Worm (Caenorhabditis elegans) whole organism, mixed stage, embryonic: ENCODE data around the gene R04B3.3.

Experiments used
- M03D4.4 ChIP-seq: sonication (generic microtip); optimal IDR thresholded peaks from 2 replicates; lab custom pipeline; 2017; ENCODE audit warnings: mild to moderate bottlenecking, missing genetic modification characterization, missing compliant biosample characterization
- blmp-1 ChIP-seq: fragments of 150-350 bp; optimal IDR thresholded peaks from 2 replicates; lab custom pipeline; 2014; ENCODE audit warnings: missing biosample characterization, missing genetic modification characterization
- ceh-39 ChIP-seq: fragments of 150-350 bp; optimal IDR thresholded peaks from 2 replicates; lab custom pipeline; 2014; ENCODE audit warnings: missing biosample characterization, missing genetic modification characterization
- ceh-43 ChIP-seq: fragments of 200-800 bp; sonication (Bioruptor generic); optimal IDR thresholded peaks from 2 replicates; lab custom pipeline; 2018; ENCODE audit warnings: mild to moderate bottlenecking, missing genetic modification characterization, moderate library complexity, missing compliant biosample characterization
- ceh-83 ChIP-seq: fragments of 200-800 bp; sonication (Bioruptor generic); optimal IDR thresholded peaks from 2 replicates; lab custom pipeline; 2018; ENCODE audit warnings: mild to moderate bottlenecking, missing genetic modification characterization, missing compliant biosample characterization
- ces-1 ChIP-seq: fragments of 150-350 bp; optimal IDR thresholded peaks from 2 replicates; lab custom pipeline; 2014; ENCODE audit warnings: missing biosample characterization, missing genetic modification reagents, missing genetic modification characterization
- drap-1 ChIP-seq: fragments of 200-800 bp; sonication (Bioruptor generic); optimal IDR thresholded peaks from 3 replicates; lab custom pipeline; 2018; ENCODE audit warnings: mild to moderate bottlenecking, missing genetic modification characterization, missing compliant biosample characterization
- elt-1 ChIP-seq: sonication (generic microtip); optimal IDR thresholded peaks from 2 replicates; lab custom pipeline; 2017; ENCODE audit warnings: missing genetic modification characterization, mild to moderate bottlenecking, missing compliant biosample characterization, antibody characterized with exemption, moderate library complexity, borderline replicate concordance; ENCODE audit not compliant: insufficient read depth
- elt-3 ChIP-seq: fragments of 150-350 bp; optimal IDR thresholded peaks from 2 replicates; lab custom pipeline; 2014; ENCODE audit warnings: missing biosample characterization, missing genetic modification characterization
- flh-1 ChIP-seq: fragments of 200-800 bp; sonication (Bioruptor generic); optimal IDR thresholded peaks from 2 replicates; lab custom pipeline; 2018; ENCODE audit warnings: mild to moderate bottlenecking, missing genetic modification characterization, moderate library complexity, missing compliant biosample characterization
- ham-2 ChIP-seq: fragments of 200-800 bp; sonication (Bioruptor generic); optimal IDR thresholded peaks from 2 replicates; lab custom pipeline; 2018; ENCODE audit warnings: mild to moderate bottlenecking, missing genetic modification characterization, missing compliant biosample characterization
- hlh-1 ChIP-seq: fragments of 150-350 bp; optimal IDR thresholded peaks from 2 replicates; lab custom pipeline; 2014; ENCODE audit warnings: missing biosample characterization, missing genetic modification reagents, missing genetic modification characterization
- lin-32 ChIP-seq: fragments of 200-800 bp; sonication (Bioruptor generic); optimal IDR thresholded peaks from 2 replicates; lab custom pipeline; 2018; ENCODE audit warnings: mild to moderate bottlenecking, missing genetic modification characterization, missing compliant biosample characterization
- lsy-2 ChIP-seq: fragments of 150-350 bp; optimal IDR thresholded peaks from 2 replicates; lab custom pipeline; 2014; ENCODE audit warnings: missing biosample characterization, missing genetic modification characterization
- mep-1 ChIP-seq: fragments of 150-350 bp; optimal IDR thresholded peaks from 2 replicates; lab custom pipeline; 2017; ENCODE audit warnings: missing biosample characterization, missing genetic modification reagents, missing genetic modification characterization, inconsistent platforms
- mls-2 ChIP-seq: sonication (generic microtip); optimal IDR thresholded peaks from 2 replicates; lab custom pipeline; 2016; ENCODE audit warnings: mild to moderate bottlenecking, missing genetic modification characterization, moderate library complexity, missing compliant biosample characterization
- nhr-2 ChIP-seq: fragments of 150-350 bp; optimal IDR thresholded peaks from 2 replicates; lab custom pipeline; 2014; ENCODE audit warnings: missing biosample characterization, missing genetic modification characterization
- nhr-237 ChIP-seq: fragments of 150-350 bp; optimal IDR thresholded peaks from 2 replicates; lab custom pipeline; 2014; ENCODE audit warnings: missing biosample characterization, missing genetic modification characterization
- nhr-28 ChIP-seq: fragments of 150-350 bp; optimal IDR thresholded peaks from 2 replicates; lab custom pipeline; 2014; ENCODE audit warnings: missing biosample characterization, missing genetic modification characterization
- pha-4 ChIP-seq: fragments of 150-350 bp; optimal IDR thresholded peaks from 2 replicates; lab custom pipeline; 2018; ENCODE audit warnings: missing biosample characterization, missing genetic modification reagents, missing genetic modification characterization
- sem-2 ChIP-seq: fragments of 200-800 bp; sonication (Bioruptor generic); optimal IDR thresholded peaks from 2 replicates; lab custom pipeline; 2018; ENCODE audit warnings: mild to moderate bottlenecking, missing genetic modification characterization, missing compliant biosample characterization
- snpc-4 ChIP-seq: fragments of 150-350 bp; optimal IDR thresholded peaks from 2 replicates; lab custom pipeline; 2014; ENCODE audit warnings: missing biosample characterization, missing genetic modification characterization
- sptf-1 ChIP-seq: sonication (generic microtip); optimal IDR thresholded peaks from 2 replicates; lab custom pipeline; 2017; ENCODE audit warnings: mild to moderate bottlenecking, missing genetic modification characterization, moderate library complexity, missing compliant biosample characterization
- tbx-8 ChIP-seq: fragments of 200-800 bp; sonication (Bioruptor generic); optimal IDR thresholded peaks from 2 replicates; lab custom pipeline; 2018; ENCODE audit warnings: mild to moderate bottlenecking, missing genetic modification characterization, moderate library complexity, missing compliant biosample characterization
- unc-39 ChIP-seq: fragments of 150-350 bp; optimal IDR thresholded peaks from 2 replicates; lab custom pipeline; 2014; ENCODE audit warnings: missing biosample characterization, missing genetic modification characterization
- unc-62 ChIP-seq: fragments of 150-350 bp; optimal IDR thresholded peaks from 2 replicates; lab custom pipeline; 2014; ENCODE audit warnings: missing biosample characterization, missing genetic modification reagents, missing genetic modification characterization
- zip-8 ChIP-seq: fragments of 150-350 bp; optimal IDR thresholded peaks from 2 replicates; lab custom pipeline; 2014; ENCODE audit warnings: missing biosample characterization, missing genetic modification characterization
- ztf-11 ChIP-seq: fragments of 150-350 bp; optimal IDR thresholded peaks from 2 replicates; lab custom pipeline; 2014; ENCODE audit warnings: missing biosample characterization, missing genetic modification characterization

The R04B3.3 gene

ce11 chrX:2471303-2471702 is 4.5 kb downstream of the R04B3.3 start, which contains the start of gene R04B3.1:
R04B3.1 (minus strand) TSS chrX:2471403.
- no peak for TF ChIP-seq lin-32
- TF ChIP-seq flh-1 (GFP tag; lab: Kevin White, UChicago) = no peak
- no peak for TF ChIP-seq snpc-4 (tag; lab: Kevin White, UChicago)
- TF ChIP-seq ham-2 = no peak
- TF ChIP-seq mep-1 (tag; lab: Kevin White, UChicago) = no peak
- TF ChIP-seq ceh-43 = no peak
- TF ChIP-seq lsy-2 (tag; lab: Kevin White, UChicago) = no peak
- no peak for TF ChIP-seq nhr-237 (tag; lab: Kevin White, UChicago)
- TF ChIP-seq elt-3 (tag; lab: Kevin White, UChicago) = no peak
- TF ChIP-seq mls-2 (tag; lab: Kevin White, UChicago) = no peak

DNA sequence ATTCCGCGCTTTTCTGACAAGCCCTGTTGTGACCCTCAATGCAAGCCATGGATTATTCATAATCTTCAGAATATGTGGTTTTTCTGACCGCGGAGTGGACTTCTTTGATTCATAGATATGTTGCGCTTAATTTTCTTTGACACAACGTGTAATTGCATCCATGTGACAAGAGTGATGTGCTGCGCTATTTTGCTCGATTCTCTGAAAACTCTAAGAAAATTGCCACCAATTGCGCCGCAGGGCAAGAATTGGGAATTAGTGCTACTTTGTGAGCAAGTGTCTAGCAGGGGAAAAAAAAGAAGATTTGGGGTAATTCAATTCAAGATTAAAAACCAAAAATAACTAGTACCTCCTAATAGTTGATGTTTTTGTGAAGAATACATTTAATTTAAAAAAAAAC is 11.7 kb downstream of the R04B3.3 start:
- no peak for TF ChIP-seq ceh-83
- TF ChIP-seq nhr-2 (tag; lab: Kevin White, UChicago) = no peak
- TF ChIP-seq unc-62 = no peak
- no peak for TF ChIP-seq zip-8 (tag; lab: Kevin White, UChicago)
- no peak for TF ChIP-seq elt-3 (tag; lab: Kevin White, UChicago)
- no peak for TF ChIP-seq blmp-1 (tag; lab: Kevin White, UChicago)
- no peak for TF ChIP-seq ham-2
- no peak for TF ChIP-seq tbx-8 (GFP tag; lab: Kevin White, UChicago)
- no peak for TF ChIP-seq ces-1 (GFP tag; lab: Kevin White, UChicago)
- TF ChIP-seq unc-39 (tag; lab: Kevin White, UChicago) = no peak
- no peak for TF ChIP-seq drap-1 (GFP tag; lab: Kevin White, UChicago)
- no peak for TF ChIP-seq ztf-11 (tag; lab: Kevin White, UChicago)
- TF ChIP-seq lsy-2 (tag; lab: Kevin White, UChicago) = no peak
- no peak for TF ChIP-seq nhr-28 (tag; lab: Kevin White, UChicago)

DNA sequence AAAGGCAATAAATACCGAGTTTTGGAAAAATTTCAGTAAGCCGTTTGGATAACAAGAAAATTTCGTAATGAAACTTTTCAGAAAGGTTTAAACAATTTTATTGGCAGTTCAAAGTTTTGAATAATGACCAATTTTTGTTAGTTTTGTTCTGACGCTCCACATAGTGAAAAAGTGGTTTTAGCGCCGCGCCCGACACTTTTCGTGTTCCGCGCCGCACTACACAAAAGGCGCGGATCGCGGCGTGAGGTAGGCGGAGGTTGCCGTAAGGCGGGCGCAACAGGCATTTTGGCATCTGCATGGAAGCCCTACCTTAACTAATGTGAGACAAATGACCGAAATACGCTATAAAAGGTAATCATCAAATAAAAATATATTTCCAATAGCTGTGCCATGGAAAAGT is 14.0 kb downstream of the R04B3.3 start:
- no peak for TF ChIP-seq ces-1 (GFP tag; lab: Kevin White, UChicago)
- no peak for TF ChIP-seq mls-2 (tag; lab: Kevin White, UChicago)
- no peak for TF ChIP-seq unc-39 (tag; lab: Kevin White, UChicago)
- TF ChIP-seq elt-3 (tag; lab: Kevin White, UChicago) = no peak
- no peak for TF ChIP-seq drap-1 (GFP tag; lab: Kevin White, UChicago)
- TF ChIP-seq nhr-237 (tag; lab: Kevin White, UChicago) = no peak
- no peak for TF ChIP-seq snpc-4 (tag; lab: Kevin White, UChicago)
- TF ChIP-seq sptf-1 = no peak
- no peak for TF ChIP-seq flh-1 (GFP tag; lab: Kevin White, UChicago)
- no peak for TF ChIP-seq pha-4
- no peak for TF ChIP-seq ceh-39
- no peak for TF ChIP-seq nhr-2 (tag; lab: Kevin White, UChicago)
- no peak for TF ChIP-seq ceh-43
- TF ChIP-seq M03D4.4 (tag; lab: Kevin White, UChicago) = no peak
- TF ChIP-seq unc-62 = no peak
- no peak for TF ChIP-seq ceh-83
- TF ChIP-seq elt-1 (tag; lab: Kevin White, UChicago) = no peak
- TF ChIP-seq sem-2 (GFP tag; lab: Kevin White, UChicago) = no peak
- TF ChIP-seq tbx-8 (GFP tag; lab: Kevin White, UChicago) = no peak

ce11 chrX:2459793-2460192 is 16.0 kb downstream of the R04B3.3 start, which contains the start of gene fox-1:
fox-1 (minus strand) TSS chrX:2459893.
- TF ChIP-seq sptf-1 (peak; percentile 16), lsy-2 (tag; lab: Kevin White, UChicago) (no peak), M03D4.4 (tag; lab: Kevin White, UChicago) (peak; percentile 1)

DNA sequence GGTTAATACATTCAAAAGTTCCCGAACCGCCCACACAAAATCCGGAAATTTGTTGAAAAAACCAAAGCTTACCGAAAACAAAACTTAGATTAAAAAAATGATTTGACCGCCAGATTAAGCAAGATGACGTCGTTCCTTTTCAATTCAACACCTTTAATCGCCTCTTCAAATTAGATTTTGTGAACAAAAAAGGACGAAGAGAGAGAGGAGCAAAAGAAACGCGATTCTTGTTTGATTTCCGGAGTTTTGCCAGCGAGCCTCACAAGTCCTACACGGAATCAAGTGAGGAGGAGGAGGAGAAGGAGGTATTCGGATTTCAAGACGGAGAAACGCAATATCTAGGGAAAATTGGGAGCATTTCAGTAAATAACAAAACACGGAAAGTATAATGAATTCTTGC is 18.3 kb downstream of the R04B3.3 start:
- no peak for TF ChIP-seq nhr-28 (tag; lab: Kevin White, UChicago)
- no peak for TF ChIP-seq ceh-43
- no peak for TF ChIP-seq drap-1 (GFP tag; lab: Kevin White, UChicago)
- no peak for TF ChIP-seq hlh-1
- TF ChIP-seq nhr-237 (tag; lab: Kevin White, UChicago) = no peak
- no peak for TF ChIP-seq unc-62
- no peak for TF ChIP-seq elt-1 (tag; lab: Kevin White, UChicago)
- no peak for TF ChIP-seq ces-1 (GFP tag; lab: Kevin White, UChicago)
- no peak for TF ChIP-seq ceh-39
- no peak for TF ChIP-seq elt-3 (tag; lab: Kevin White, UChicago)
- no peak for TF ChIP-seq zip-8 (tag; lab: Kevin White, UChicago)
- TF ChIP-seq sptf-1 = no peak
- no peak for TF ChIP-seq M03D4.4 (tag; lab: Kevin White, UChicago)
